Fruit fly (Drosophila melanogaster) whole organism, embryonic: Measurements from ENCODE around the gene sob.

ENCODE experiments used
- Adf1 ChIP-seq: fragments of 200-800 bp; sonication (Bioruptor generic); IDR thresholded peaks from 2 replicates; pipeline ENCODE4 v1.3.6; 2022; ENCODE audit warnings: missing biosample characterization, missing genetic modification characterization
- Aef1 ChIP-seq: fragments of 200-800 bp; sonication (Bioruptor generic); IDR thresholded peaks from 3 replicates; pipeline ENCODE4 v1.3.6; 2022; ENCODE audit warnings: missing biosample characterization, missing genetic modification characterization
- Bgb ChIP-seq: fragments of 200-800 bp; sonication (Bioruptor generic); IDR thresholded peaks from 2 replicates; pipeline ENCODE4 v1.3.6; 2022; ENCODE audit warnings: missing biosample characterization, missing genetic modification characterization; ENCODE audit not compliant: partially characterized antibody
- CG1024 ChIP-seq: fragments of 200-800 bp; sonication (Bioruptor generic); IDR thresholded peaks from 2 replicates; pipeline ENCODE4 v1.3.6; 2022; ENCODE audit warnings: missing biosample characterization, missing genetic modification characterization
- CG10543 ChIP-seq: fragments of 200-800 bp; sonication (Bioruptor generic); optimal IDR thresholded peaks from 3 replicates; lab custom pipeline; 2017; ENCODE audit warnings: missing biosample characterization, mild to moderate bottlenecking, missing genetic modification characterization, moderate library complexity
- CG15696 ChIP-seq: fragments of 200-800 bp; sonication (Bioruptor generic); optimal IDR thresholded peaks from 2 replicates; lab custom pipeline; 2019; ENCODE audit warnings: missing biosample characterization, mild to moderate bottlenecking, missing genetic modification characterization, moderate library complexity
- CG17186 ChIP-seq: fragments of 200-800 bp; sonication (Bioruptor generic); optimal IDR thresholded peaks from 3 replicates; lab custom pipeline; 2017; ENCODE audit warnings: missing biosample characterization, missing genetic modification reagents, missing genetic modification characterization
- CG17328 ChIP-seq: fragments of 200-800 bp; sonication (Bioruptor generic); IDR thresholded peaks from 2 replicates; pipeline ENCODE4 v1.3.6; 2022; ENCODE audit warnings: missing biosample characterization, missing genetic modification characterization
- CG17829 ChIP-seq: fragments of 200-800 bp; optimal IDR thresholded peaks from 2 replicates; lab custom pipeline; 2019; ENCODE audit warnings: missing biosample characterization, mild to moderate bottlenecking, missing genetic modification characterization, moderate library complexity
- CG1832 ChIP-seq: fragments of 200-800 bp; sonication (Bioruptor generic); optimal IDR thresholded peaks from 2 replicates; lab custom pipeline; 2017; ENCODE audit warnings: missing biosample characterization, mild to moderate bottlenecking, missing genetic modification characterization, inconsistent platforms
- CG2116 ChIP-seq: fragments of 200-800 bp; sonication (Bioruptor generic); optimal IDR thresholded peaks from 3 replicates; lab custom pipeline; 2018; ENCODE audit warnings: missing biosample characterization, mild to moderate bottlenecking, missing genetic modification characterization
- CG2120 ChIP-seq: fragments of 200-800 bp; sonication (Bioruptor generic); optimal IDR thresholded peaks from 3 replicates; lab custom pipeline; 2016; ENCODE audit warnings: missing biosample characterization, missing genetic modification characterization
- CG2889 ChIP-seq: fragments of 200-800 bp; sonication (Bioruptor generic); IDR thresholded peaks from 3 replicates; pipeline ENCODE4 v1.3.6; 2022; ENCODE audit warnings: missing biosample characterization, missing genetic modification characterization
- CG34224 ChIP-seq: fragments of 200-800 bp; sonication (Bioruptor generic); IDR thresholded peaks from 3 replicates; pipeline ENCODE4 v1.3.6; 2022; ENCODE audit warnings: missing biosample characterization, missing genetic modification characterization; ENCODE audit not compliant: partially characterized antibody
- CG6175 ChIP-seq: fragments of 200-800 bp; sonication (Bioruptor generic); IDR thresholded peaks from 3 replicates; pipeline ENCODE4 v1.3.6; 2022; ENCODE audit warnings: missing biosample characterization, missing genetic modification characterization
- CG7271 ChIP-seq: fragments of 200-800 bp; sonication (Bioruptor generic); optimal IDR thresholded peaks from 2 replicates; lab custom pipeline; 2018; ENCODE audit warnings: missing biosample characterization, mild to moderate bottlenecking, missing genetic modification characterization, moderate library complexity
- Dad ChIP-seq: fragments of 200-800 bp; sonication (Bioruptor generic); optimal IDR thresholded peaks from 3 replicates; lab custom pipeline; 2016; ENCODE audit warnings: missing biosample characterization, missing genetic modification characterization
- Deaf1 ChIP-seq: fragments of 200-800 bp; optimal IDR thresholded peaks from 3 replicates; lab custom pipeline; 2019; ENCODE audit warnings: missing biosample characterization, mild to moderate bottlenecking, missing genetic modification characterization, moderate library complexity
- Dref ChIP-seq: fragments of 200-800 bp; sonication (Bioruptor generic); IDR thresholded peaks from 2 replicates; pipeline ENCODE4 v1.3.6; 2022; ENCODE audit warnings: missing biosample characterization, missing genetic modification characterization
- Fer1 ChIP-seq: fragments of 200-800 bp; sonication (Bioruptor generic); optimal IDR thresholded peaks from 2 replicates; lab custom pipeline; 2017; ENCODE audit warnings: missing biosample characterization, mild to moderate bottlenecking, missing genetic modification characterization
- HLH4C ChIP-seq: fragments of 200-800 bp; sonication (Bioruptor generic); IDR thresholded peaks from 3 replicates; pipeline ENCODE4 v1.3.6; 2022; ENCODE audit warnings: missing biosample characterization, missing genetic modification characterization; ENCODE audit not compliant: partially characterized antibody
- HLHmδ ChIP-seq: fragments of 200-800 bp; sonication (Bioruptor generic); optimal IDR thresholded peaks from 2 replicates; lab custom pipeline; 2018; ENCODE audit warnings: missing biosample characterization, mild to moderate bottlenecking, missing genetic modification characterization, moderate library complexity
- Jarid2 ChIP-seq: fragments of 200-800 bp; sonication (Bioruptor generic); optimal IDR thresholded peaks from 3 replicates; lab custom pipeline; 2017; ENCODE audit warnings: mild to moderate bottlenecking, missing biosample characterization, missing genetic modification reagents, missing genetic modification characterization
- Kr ChIP-seq: fragments of 200-800 bp; sonication (Bioruptor generic); optimal IDR thresholded peaks from 2 replicates; lab custom pipeline; 2017; ENCODE audit warnings: missing biosample characterization, mild to moderate bottlenecking, missing genetic modification characterization
- Med ChIP-seq: fragments of 200-800 bp; sonication (Bioruptor generic); peaks from one replicate; lab custom pipeline; 2016; ENCODE audit warnings: missing biosample characterization, missing genetic modification characterization, mild to moderate bottlenecking, inconsistent platforms, moderate library complexity
- Opbp ChIP-seq: fragments of 200-800 bp; sonication (Bioruptor generic); IDR thresholded peaks from 3 replicates; pipeline ENCODE4 v1.3.6; 2022; ENCODE audit warnings: missing biosample characterization, missing genetic modification characterization; ENCODE audit not compliant: partially characterized antibody
- Trl ChIP-seq, 3 experiments: fragments of >200 bp in 2 of 3; fragments of 200-800 bp in 1 of 3; sonication (Bioruptor generic) in 1 of 3; optimal IDR thresholded peaks; 2 replicates in 1 of 3; 3 replicates in 2 of 3; lab custom pipeline; 2016 to 2017; ENCODE audit warnings: missing biosample characterization in 1 of 3, missing genetic modification characterization in 1 of 3
- abd-A ChIP-seq: fragments of 200-800 bp; sonication (Bioruptor generic); optimal IDR thresholded peaks from 3 replicates; lab custom pipeline; 2019; ENCODE audit warnings: missing biosample characterization, mild to moderate bottlenecking, missing genetic modification characterization, moderate library complexity
- amos ChIP-seq: fragments of 200-800 bp; sonication (Bioruptor generic); IDR thresholded peaks from 2 replicates; pipeline ENCODE4 v1.3.6; 2022; ENCODE audit warnings: missing biosample characterization, missing genetic modification characterization; ENCODE audit not compliant: partially characterized antibody
- ase ChIP-seq: fragments of 200-800 bp; sonication (Bioruptor generic); IDR thresholded peaks from 3 replicates; pipeline ENCODE4 v1.3.6; 2022; ENCODE audit warnings: missing biosample characterization, missing genetic modification characterization
- bbx ChIP-seq: fragments of 200-800 bp; sonication (Bioruptor generic); IDR thresholded peaks from 2 replicates; pipeline ENCODE4 v1.3.6; 2022; ENCODE audit warnings: missing biosample characterization, missing genetic modification characterization; ENCODE audit not compliant: partially characterized antibody
- bigmax ChIP-seq: fragments of 200-800 bp; sonication (Bioruptor generic); optimal IDR thresholded peaks from 2 replicates; lab custom pipeline; 2018; ENCODE audit warnings: missing biosample characterization, mild to moderate bottlenecking, missing genetic modification characterization
- bowl ChIP-seq: fragments of 200-800 bp; sonication (Bioruptor generic); IDR thresholded peaks from 2 replicates; pipeline ENCODE4 v1.3.6; 2022; ENCODE audit warnings: missing biosample characterization, missing genetic modification characterization
- cg ChIP-seq: fragments of 200-800 bp; sonication (Bioruptor generic); optimal IDR thresholded peaks from 3 replicates; lab custom pipeline; 2019; ENCODE audit warnings: missing biosample characterization, mild to moderate bottlenecking, missing genetic modification characterization, moderate library complexity
- chinmo ChIP-seq: fragments of 200-800 bp; sonication (Bioruptor generic); IDR thresholded peaks from 4 replicates; pipeline ENCODE4 v1.3.6; 2022; ENCODE audit warnings: missing biosample characterization, missing genetic modification characterization; ENCODE audit not compliant: partially characterized antibody
- inv ChIP-seq: fragments of 200-800 bp; sonication (Bioruptor generic); IDR thresholded peaks from 2 replicates; pipeline ENCODE4 v1.3.6; 2022; ENCODE audit warnings: missing biosample characterization, missing genetic modification characterization; ENCODE audit not compliant: partially characterized antibody
- peb ChIP-seq: fragments of 200-800 bp; sonication (Bioruptor generic); IDR thresholded peaks from 2 replicates; pipeline ENCODE4 v1.3.6; 2022; ENCODE audit warnings: missing biosample characterization, missing genetic modification characterization
- pho ChIP-seq: fragments of 200-800 bp; sonication (Bioruptor generic); optimal IDR thresholded peaks from 2 replicates; lab custom pipeline; 2016; ENCODE audit warnings: missing biosample characterization, missing genetic modification characterization
- prd ChIP-seq, 3 experiments: fragments of >200 bp in 2 of 3; fragments of 200-800 bp in 1 of 3; sonication (Bioruptor generic) in 1 of 3; optimal IDR thresholded peaks in 2 of 3; IDR thresholded peaks in 1 of 3; 2 replicates in 2 of 3; 3 replicates in 1 of 3; pipeline versions ENCODE4 v1.3.6 to Lab custom; 2017 to 2022; ENCODE audit warnings: missing biosample characterization in 1 of 3, missing genetic modification characterization in 1 of 3
- seq ChIP-seq: fragments of 200-800 bp; sonication (Bioruptor generic); IDR thresholded peaks from 2 replicates; pipeline ENCODE4 v1.3.6; 2022; ENCODE audit warnings: missing biosample characterization, missing genetic modification characterization
- tna ChIP-seq: fragments of 200-800 bp; sonication (Bioruptor generic); IDR thresholded peaks from 2 replicates; pipeline ENCODE4 v1.3.6; 2022; ENCODE audit warnings: missing biosample characterization, missing genetic modification characterization; ENCODE audit not compliant: partially characterized antibody
- ttk ChIP-seq: fragments of 200-800 bp; sonication (Bioruptor generic); IDR thresholded peaks from 2 replicates; pipeline ENCODE4 v2.1.2; 2022; ENCODE audit warnings: missing biosample characterization, missing genetic modification characterization
- unc-4 ChIP-seq: fragments of 200-800 bp; sonication (Bioruptor generic); IDR thresholded peaks from 2 replicates; pipeline ENCODE4 v1.3.6; 2022; ENCODE audit warnings: missing biosample characterization, missing genetic modification characterization; ENCODE audit not compliant: partially characterized antibody
- wek ChIP-seq: fragments of 200-800 bp; sonication (Bioruptor generic); optimal IDR thresholded peaks from 3 replicates; lab custom pipeline; 2018; ENCODE audit warnings: missing biosample characterization, mild to moderate bottlenecking, missing genetic modification characterization, moderate library complexity
- zen2 ChIP-seq: fragments of 200-800 bp; sonication (Bioruptor generic); IDR thresholded peaks from 3 replicates; pipeline ENCODE4 v1.3.6; 2022; ENCODE audit warnings: missing biosample characterization, missing genetic modification characterization; ENCODE audit not compliant: partially characterized antibody

Gene sob

dm6 chr2L:3606462-3607270 lies 26.1 kb upstream of the sob start, which contains the start of gene odd (continued):
- TF ChIP-seq CG1024 (GFP tag; lab: Robert Waterston, UW) (0 out of 2 replicates have a peak, but pooled peaks have one; percentile 10), Jarid2 (peak; percentile 97), CG34224 (GFP tag; lab: Robert Waterston, UW) (peak; percentile 27; the same call in 1 of the 3 replicates), Aef1 (0 out of 3 replicates have a peak, but pooled peaks have one; percentile 15), zen2 (GFP tag; lab: Robert Waterston, UW) (peak; percentile 75; the same call in 2 of the 3 replicates), prd (optimal IDR thresholded peaks at IDR 0.05; lab: Kevin White, UChicago) (no peak), prd (GFP tag; IDR thresholded peaks at IDR 0.05; lab: Robert Waterston, UW) (peak; percentile 34; the same call in 1 of the 3 replicates), wek (GFP tag; lab: Kevin White, UChicago) (no peak), tna (GFP tag; lab: Robert Waterston, UW) (peak; percentile 67), CG7271 (peak; percentile 18), Adf1 (peak; percentile 80), CG17186 (GFP tag; lab: Kevin White, UChicago) (no peak), Kr (no peak), abd-A (peak; percentile 61), CG2120 (GFP tag; lab: Kevin White, UChicago) (no peak), HLH4C (GFP tag; lab: Robert Waterston, UW) (peak; percentile 29; the same call in 1 of the 3 replicates), ttk (peak; percentile 63), Bgb (GFP tag; lab: Robert Waterston, UW) (peak; percentile 74), bigmax (GFP tag; lab: Kevin White, UChicago) (no peak), bowl (GFP tag; lab: Robert Waterston, UW) (peak; percentile 53; the same call in 1 of the 2 replicates), Dad (GFP tag; lab: Kevin White, UChicago) (no peak), CG6175 (GFP tag; lab: Robert Waterston, UW) (no peak), CG1832 (GFP tag; lab: Kevin White, UChicago) (peak; percentile 79), pho (GFP tag; lab: Kevin White, UChicago) (no peak), inv (GFP tag; lab: Robert Waterston, UW) (0 out of 2 replicates have a peak, but pooled peaks have one; percentile 17), seq (GFP tag; lab: Robert Waterston, UW) (0 out of 2 replicates have a peak, but pooled peaks have one; percentile 21), CG17829 (tag; lab: Kevin White, UChicago) (peak; percentile 100), CG10543 (GFP tag; lab: Kevin White, UChicago) (peak; percentile 10), chinmo (GFP tag; lab: Robert Waterston, UW) (peak; percentile 96), Opbp (peak; percentile 29; the same call in 1 of the 3 replicates), unc-4 (GFP tag; lab: Robert Waterston, UW) (no peak), peb (0 out of 2 replicates have a peak, but pooled peaks have one; percentile 11), amos (peak; percentile 54), cg (GFP tag; lab: Kevin White, UChicago) (peak; percentile 51), Dref (GFP tag; lab: Robert Waterston, UW) (0 out of 2 replicates have a peak, but pooled peaks have one; percentile 19), Med (GFP tag; lab: Kevin White, UChicago) (peak; percentile 77), Fer1 (GFP tag; lab: Kevin White, UChicago) (no peak), HLHmδ (peak; percentile 40), CG17328 (GFP tag; lab: Robert Waterston, UW) (0 out of 2 replicates have a peak, but pooled peaks have one; percentile 12), CG2889 (GFP tag; lab: Robert Waterston, UW) (no peak), CG2116 (no peak), Trl (optimal IDR thresholded peaks at IDR 0.05; lab: Kevin White, UChicago) (peak; percentile 35 to 36), Trl (GFP tag; optimal IDR thresholded peaks at IDR 0.05; lab: Kevin White, UChicago) (no peak), bbx (peak; percentile 70), Deaf1 (peak; percentile 90), CG15696 (tag; lab: Kevin White, UChicago) (no peak), ase (GFP tag; lab: Robert Waterston, UW) (no peak)
